Fruit fly (Drosophila melanogaster): ENCODE data around the gene Nelf-A.
A peak's percentile ranks its signal among the peaks of the same experiment; 100 is the strongest.

The Nelf-A gene

DNA sequence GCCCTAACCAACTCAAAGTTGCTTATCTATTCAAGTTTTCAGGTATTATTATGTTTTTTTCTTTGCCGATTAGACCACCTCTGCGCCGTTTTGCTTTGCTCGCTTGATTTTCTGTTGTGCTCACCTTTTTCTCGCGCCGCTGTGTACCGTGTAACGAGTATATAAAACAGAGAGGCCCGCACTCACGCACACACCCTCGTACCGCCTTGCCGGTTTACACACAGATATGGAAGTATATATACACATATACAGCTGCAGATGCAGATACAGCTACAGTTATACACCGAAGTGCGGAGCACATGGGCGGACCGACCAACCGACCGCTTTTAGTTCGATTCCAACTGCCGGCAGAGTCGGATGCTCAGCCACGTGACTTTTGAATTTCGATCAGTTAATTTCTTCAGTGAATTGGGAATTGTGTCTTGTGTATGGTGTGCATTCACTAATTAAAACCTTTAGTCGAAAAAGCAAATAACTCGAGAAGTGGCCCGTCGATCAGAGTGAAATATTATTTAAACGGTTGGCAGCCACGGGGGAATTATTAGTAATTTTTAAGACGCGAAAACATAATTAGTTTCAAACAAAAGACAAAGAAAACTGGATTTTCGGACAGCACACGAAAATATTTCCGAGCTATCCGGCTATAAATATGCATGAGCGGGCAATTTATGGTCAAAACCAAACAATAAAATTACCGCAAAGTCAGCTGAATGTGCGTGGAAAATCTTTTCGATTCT is 34.8 kb upstream of the Nelf-A start (continued):
- TF ChIP-seq Nf-YC (tag; optimal IDR thresholded peaks at IDR 0.05) (peak; percentile 54), CG4424 (GFP tag; optimal IDR thresholded peaks at IDR 0.05) (no peak), lilli (GFP tag; optimal IDR thresholded peaks at IDR 0.05) (no peak), CG32772 (GFP tag; IDR thresholded peaks at IDR 0.05) (no peak; the same call in 1 of the 2 replicates), oc (tag; optimal IDR thresholded peaks at IDR 0.05) (peak; percentile 54), gcm (GFP tag; optimal IDR thresholded peaks at IDR 0.05) (peak; percentile 53), fru (optimal IDR thresholded peaks at IDR 0.05) (no peak), CG14667 (GFP tag; IDR thresholded peaks at IDR 0.05) (no peak), gce (GFP tag; IDR thresholded peaks at IDR 0.05) (0 out of 3 replicates have a peak, but pooled peaks have one; percentile 31), CG2199 (GFP tag; IDR thresholded peaks at IDR 0.05) (peak; percentile 87), ash1 (GFP tag; optimal IDR thresholded peaks at IDR 0.05) (peak; percentile 47), dm (GFP tag; optimal IDR thresholded peaks at IDR 0.05) (peak; percentile 80), hb (GFP tag; IDR thresholded peaks at IDR 0.05; ENCODE audit: partially characterized antibody) (no peak), Hey (tag; optimal IDR thresholded peaks at IDR 0.05) (peak; percentile 47), Tbp (GFP tag; optimal IDR thresholded peaks at IDR 0.05) (no peak), HmgZ (tag; optimal IDR thresholded peaks at IDR 0.05) (peak; percentile 68), Oli (tag; optimal IDR thresholded peaks at IDR 0.05) (no peak), NK7.1 (GFP tag; optimal IDR thresholded peaks at IDR 0.05) (peak; percentile 18), salm (tag; optimal IDR thresholded peaks at IDR 0.05) (no peak), CG4617 (GFP tag; optimal IDR thresholded peaks at IDR 0.05; ENCODE audit: borderline replicate concordance) (no peak), Hmr (GFP tag; optimal IDR thresholded peaks at IDR 0.05) (peak; percentile 58), sqz (GFP tag; optimal IDR thresholded peaks at IDR 0.05) (peak; percentile 84), sens (GFP tag) (peak; percentile 75), scrt (GFP tag; optimal IDR thresholded peaks at IDR 0.05) (peak; percentile 46), sna (GFP tag; IDR thresholded peaks at IDR 0.05; ENCODE audit: partially characterized antibody) (0 out of 2 replicates have a peak, but pooled peaks have one; percentile 48), ttk (GFP tag; IDR thresholded peaks at IDR 0.05) (no peak), vfl (GFP tag; optimal IDR thresholded peaks at IDR 0.05) (peak; percentile 8), CG2875 (GFP tag; optimal IDR thresholded peaks at IDR 0.05) (peak; percentile 29), CG7556 (GFP tag; optimal IDR thresholded peaks at IDR 0.05) (no peak), CG11398 (GFP tag; optimal IDR thresholded peaks at IDR 0.05) (no peak), CG6689 (GFP tag; IDR thresholded peaks at IDR 0.05) (peak; percentile 76), CG30403 (GFP tag; optimal IDR thresholded peaks at IDR 0.05) (no peak), btn (GFP tag; optimal IDR thresholded peaks at IDR 0.05) (peak; percentile 22), CG7839 (tag; optimal IDR thresholded peaks at IDR 0.05) (peak; percentile 12), tgo (GFP tag; IDR thresholded peaks at IDR 0.05) (no peak; the same call in 2 of the 3 replicates), unpg (GFP tag; optimal IDR thresholded peaks at IDR 0.05) (peak; percentile 21), Doc3 (GFP tag; IDR thresholded peaks at IDR 0.05; ENCODE audit: partially characterized antibody) (no peak), sob (GFP tag; IDR thresholded peaks at IDR 0.05) (peak; percentile 68; the same call in 1 of the 2 replicates), nom (GFP tag; optimal IDR thresholded peaks at IDR 0.05) (peak; percentile 82), CG2712 (tag; optimal IDR thresholded peaks at IDR 0.05) (peak; percentile 31), NC2α (GFP tag; optimal IDR thresholded peaks at IDR 0.05) (no peak), trh (GFP tag; optimal IDR thresholded peaks at IDR 0.05) (no peak), tap (tag; optimal IDR thresholded peaks at IDR 0.05) (peak; percentile 11), HLH4C (GFP tag; IDR thresholded peaks at IDR 0.05; ENCODE audit: partially characterized antibody) (no peak; the same call in 2 of the 3 replicates), twi (tag; optimal IDR thresholded peaks at IDR 0.05) (peak; percentile 43), lbe (GFP tag; optimal IDR thresholded peaks at IDR 0.05) (peak; percentile 56), CG16863 (GFP tag; optimal IDR thresholded peaks at IDR 0.05) (no peak), sisA (GFP tag; IDR thresholded peaks at IDR 0.05) (no peak), Opbp (GFP tag; IDR thresholded peaks at IDR 0.05; ENCODE audit: partially characterized antibody) (peak; percentile 62), Dref (GFP tag; IDR thresholded peaks at IDR 0.05) (no peak)
